Fruit fly (Drosophila melanogaster) whole organism, embryonic: ENCODE results near the gene GXIVsPLA2.

Experiments used
- Adf1 ChIP-seq: fragments of 200-800 bp; sonication (Bioruptor generic); IDR thresholded peaks from 2 replicates; pipeline ENCODE4 v1.3.6; 2022; ENCODE audit warnings: missing biosample characterization, missing genetic modification characterization
- Aef1 ChIP-seq: fragments of 200-800 bp; sonication (Bioruptor generic); IDR thresholded peaks from 3 replicates; pipeline ENCODE4 v1.3.6; 2022; ENCODE audit warnings: missing biosample characterization, missing genetic modification characterization
- B-H1 ChIP-seq: fragments of 200-800 bp; sonication (Bioruptor generic); IDR thresholded peaks from 3 replicates; pipeline ENCODE4 v1.3.6; 2022; ENCODE audit warnings: missing biosample characterization, missing genetic modification characterization
- CG1024 ChIP-seq: fragments of 200-800 bp; sonication (Bioruptor generic); IDR thresholded peaks from 2 replicates; pipeline ENCODE4 v1.3.6; 2022; ENCODE audit warnings: missing biosample characterization, missing genetic modification characterization
- CG10267 ChIP-seq: fragments of 200-800 bp; sonication (Bioruptor generic); optimal IDR thresholded peaks from 2 replicates; lab custom pipeline; 2018; ENCODE audit warnings: missing biosample characterization, mild to moderate bottlenecking, missing genetic modification characterization, moderate library complexity
- CG10462 ChIP-seq: fragments of 200-800 bp; sonication (Bioruptor generic); optimal IDR thresholded peaks from 2 replicates; lab custom pipeline; 2016; ENCODE audit warnings: missing biosample characterization, missing genetic modification characterization
- CG15696 ChIP-seq: fragments of 200-800 bp; sonication (Bioruptor generic); optimal IDR thresholded peaks from 2 replicates; lab custom pipeline; 2019; ENCODE audit warnings: missing biosample characterization, mild to moderate bottlenecking, missing genetic modification characterization, moderate library complexity
- CG17912 ChIP-seq: fragments of 200-800 bp; sonication (Bioruptor generic); optimal IDR thresholded peaks from 2 replicates; lab custom pipeline; 2018; ENCODE audit warnings: missing biosample characterization, mild to moderate bottlenecking, missing genetic modification characterization
- CG2120 ChIP-seq: fragments of 200-800 bp; sonication (Bioruptor generic); optimal IDR thresholded peaks from 3 replicates; lab custom pipeline; 2016; ENCODE audit warnings: missing biosample characterization, missing genetic modification characterization
- CG2199 ChIP-seq: fragments of 200-800 bp; sonication (Bioruptor generic); IDR thresholded peaks from 3 replicates; pipeline ENCODE4 v1.3.6; 2022; ENCODE audit warnings: missing biosample characterization, missing genetic modification characterization
- CG3163 ChIP-seq: fragments of 200-800 bp; sonication (Bioruptor generic); optimal IDR thresholded peaks from 3 replicates; lab custom pipeline; 2016; ENCODE audit warnings: missing biosample characterization, missing genetic modification characterization
- CG32772 ChIP-seq: fragments of 200-800 bp; sonication (Bioruptor generic); IDR thresholded peaks from 2 replicates; pipeline ENCODE4 v1.3.6; 2022; ENCODE audit warnings: missing biosample characterization, missing genetic modification characterization
- CG4707 ChIP-seq: fragments of 200-800 bp; sonication (Bioruptor generic); optimal IDR thresholded peaks from 2 replicates; lab custom pipeline; 2018; ENCODE audit warnings: missing biosample characterization, mild to moderate bottlenecking, missing genetic modification characterization, moderate library complexity
- CG4854 ChIP-seq: fragments of 200-800 bp; sonication (Bioruptor generic); optimal IDR thresholded peaks from 2 replicates; lab custom pipeline; 2016; ENCODE audit warnings: missing biosample characterization, missing genetic modification characterization, inconsistent platforms
- CG6175 ChIP-seq: fragments of 200-800 bp; sonication (Bioruptor generic); IDR thresholded peaks from 3 replicates; pipeline ENCODE4 v1.3.6; 2022; ENCODE audit warnings: missing biosample characterization, missing genetic modification characterization
- CG7928 ChIP-seq: fragments of 200-800 bp; sonication (Bioruptor generic); optimal IDR thresholded peaks from 2 replicates; lab custom pipeline; 2017; ENCODE audit warnings: missing biosample characterization, mild to moderate bottlenecking, missing genetic modification characterization
- CG9876 ChIP-seq: fragments of 200-800 bp; sonication (Bioruptor generic); optimal IDR thresholded peaks from 2 replicates; lab custom pipeline; 2016; ENCODE audit warnings: missing biosample characterization, missing genetic modification characterization
- CkIIα-i1 ChIP-seq: fragments of 200-800 bp; sonication (Bioruptor generic); IDR thresholded peaks from 2 replicates; pipeline ENCODE4 v1.3.6; 2022; ENCODE audit warnings: missing biosample characterization, missing genetic modification characterization
- CrebB ChIP-seq: fragments of 200-800 bp; sonication (Bioruptor generic); optimal IDR thresholded peaks from 3 replicates; lab custom pipeline; 2018; ENCODE audit warnings: missing biosample characterization, mild to moderate bottlenecking, missing genetic modification characterization
- Dek ChIP-seq: fragments of 200-800 bp; sonication (Bioruptor generic); optimal IDR thresholded peaks from 3 replicates; lab custom pipeline; 2019; ENCODE audit warnings: missing biosample characterization, mild to moderate bottlenecking, missing genetic modification characterization, moderate library complexity
- Doc2 ChIP-seq: fragments of 200-800 bp; sonication (Bioruptor generic); IDR thresholded peaks from 2 replicates; pipeline ENCODE4 v1.3.6; 2022; ENCODE audit warnings: missing biosample characterization, missing genetic modification characterization
- Eip74EF ChIP-seq, 2 experiments: fragments of 200-800 bp in 1 of 2; fragments of >200 bp in 1 of 2; sonication (Bioruptor generic) in 1 of 2; optimal IDR thresholded peaks; 2 replicates each; lab custom pipeline; 2017 to 2019; ENCODE audit warnings: missing biosample characterization in 2 of 2, missing genetic modification characterization in 2 of 2, mild to moderate bottlenecking in 1 of 2, moderate library complexity in 1 of 2
- H15 ChIP-seq: fragments of 200-800 bp; sonication (Bioruptor generic); IDR thresholded peaks from 3 replicates; pipeline ENCODE4 v1.3.6; 2022; ENCODE audit warnings: missing biosample characterization, missing genetic modification characterization
- H2.0 ChIP-seq: fragments of 200-800 bp; sonication (Bioruptor generic); IDR thresholded peaks from 2 replicates; pipeline ENCODE4 v1.3.6; 2022; ENCODE audit warnings: missing biosample characterization, missing genetic modification characterization
- Hr51 ChIP-seq, 2 experiments: fragments of 200-800 bp; sonication (Bioruptor generic); optimal IDR thresholded peaks; 2 replicates in 1 of 2; 3 replicates in 1 of 2; lab custom pipeline; 2016 to 2018; ENCODE audit warnings: missing biosample characterization in 2 of 2, missing genetic modification characterization in 2 of 2, mild to moderate bottlenecking in 1 of 2, moderate library complexity in 1 of 2
- Kr ChIP-seq: fragments of 200-800 bp; sonication (Bioruptor generic); optimal IDR thresholded peaks from 2 replicates; lab custom pipeline; 2017; ENCODE audit warnings: missing biosample characterization, mild to moderate bottlenecking, missing genetic modification characterization
- Mrtf ChIP-seq: fragments of 200-800 bp; sonication (Bioruptor generic); IDR thresholded peaks from 3 replicates; pipeline ENCODE4 v1.3.6; 2022; ENCODE audit warnings: missing biosample characterization, missing genetic modification characterization
- Opbp ChIP-seq: fragments of 200-800 bp; sonication (Bioruptor generic); IDR thresholded peaks from 3 replicates; pipeline ENCODE4 v1.3.6; 2022; ENCODE audit warnings: missing biosample characterization, missing genetic modification characterization; ENCODE audit not compliant: partially characterized antibody
- Sox100B ChIP-seq: fragments of 200-800 bp; sonication (Bioruptor generic); optimal IDR thresholded peaks from 3 replicates; lab custom pipeline; 2018; ENCODE audit warnings: missing biosample characterization, mild to moderate bottlenecking, missing genetic modification characterization
- abd-A ChIP-seq: fragments of 200-800 bp; sonication (Bioruptor generic); optimal IDR thresholded peaks from 3 replicates; lab custom pipeline; 2019; ENCODE audit warnings: missing biosample characterization, mild to moderate bottlenecking, missing genetic modification characterization, moderate library complexity
- bowl ChIP-seq: fragments of 200-800 bp; sonication (Bioruptor generic); IDR thresholded peaks from 2 replicates; pipeline ENCODE4 v1.3.6; 2022; ENCODE audit warnings: missing biosample characterization, missing genetic modification characterization
- bsh ChIP-seq, 2 experiments: fragments of 200-800 bp; sonication (Bioruptor generic); optimal IDR thresholded peaks; 2 replicates each; lab custom pipeline; 2017 to 2018; ENCODE audit warnings: mild to moderate bottlenecking in 2 of 2, missing biosample characterization in 2 of 2, missing genetic modification characterization in 2 of 2, moderate library complexity in 1 of 2
- crol ChIP-seq: fragments of 200-800 bp; sonication (Bioruptor generic); IDR thresholded peaks from 2 replicates; pipeline ENCODE4 v1.3.6; 2022; ENCODE audit warnings: missing biosample characterization, missing genetic modification characterization
- dan ChIP-seq: fragments of 200-800 bp; sonication (Bioruptor generic); IDR thresholded peaks from 2 replicates; pipeline ENCODE4 v1.3.6; 2022; ENCODE audit warnings: missing biosample characterization, missing genetic modification characterization
- fd64A ChIP-seq: fragments of 200-800 bp; sonication (Bioruptor generic); optimal IDR thresholded peaks from 3 replicates; lab custom pipeline; 2018; ENCODE audit warnings: missing biosample characterization, mild to moderate bottlenecking, missing genetic modification characterization
- gsb-n ChIP-seq: fragments of 200-800 bp; sonication (Bioruptor generic); optimal IDR thresholded peaks from 3 replicates; lab custom pipeline; 2018; ENCODE audit warnings: missing biosample characterization, mild to moderate bottlenecking, missing genetic modification characterization
- jigr1 ChIP-seq: fragments of 200-800 bp; sonication (Bioruptor generic); IDR thresholded peaks from 3 replicates; pipeline ENCODE4 v1.3.6; 2022; ENCODE audit warnings: missing biosample characterization, missing genetic modification characterization
- knrl ChIP-seq: fragments of 200-800 bp; sonication (Bioruptor generic); IDR thresholded peaks from 3 replicates; pipeline ENCODE4 v1.3.6; 2022; ENCODE audit warnings: missing biosample characterization, missing genetic modification characterization; ENCODE audit not compliant: partially characterized antibody
- lab ChIP-seq: fragments of 200-800 bp; sonication (Bioruptor generic); optimal IDR thresholded peaks from 3 replicates; lab custom pipeline; 2017; ENCODE audit warnings: missing biosample characterization, missing genetic modification characterization, mild to moderate bottlenecking, moderate library complexity, missing genetic modification reagents
- lmd ChIP-seq: fragments of 200-800 bp; sonication (Bioruptor generic); IDR thresholded peaks from 2 replicates; pipeline ENCODE4 v1.3.6; 2022; ENCODE audit warnings: missing biosample characterization, missing genetic modification characterization
- lola ChIP-seq, 3 experiments: fragments of >200 bp in 2 of 3; fragments of 200-800 bp in 1 of 3; sonication (Bioruptor generic) in 1 of 3; optimal IDR thresholded peaks; 2 replicates each; lab custom pipeline; 2017 to 2019; ENCODE audit warnings: missing biosample characterization in 3 of 3, missing genetic modification characterization in 3 of 3, mild to moderate bottlenecking in 1 of 3, moderate library complexity in 1 of 3
- maf-S ChIP-seq: fragments of 200-800 bp; sonication (Bioruptor generic); optimal IDR thresholded peaks from 2 replicates; lab custom pipeline; 2016; ENCODE audit warnings: missing biosample characterization, missing genetic modification characterization
- pan ChIP-seq, 4 experiments: fragments of >200 bp in 3 of 4; fragments of 200-800 bp in 1 of 4; sonication (Bioruptor generic) in 1 of 4; optimal IDR thresholded peaks in 3 of 4; IDR thresholded peaks in 1 of 4; 2 replicates each; pipeline versions ENCODE4 v1.3.6 to Lab custom; 2017 to 2022; ENCODE audit warnings: missing biosample characterization in 2 of 4, missing genetic modification characterization in 2 of 4, mixed read lengths in 1 of 4
- pb ChIP-seq: fragments of 200-800 bp; sonication (Bioruptor generic); optimal IDR thresholded peaks from 3 replicates; lab custom pipeline; 2016; ENCODE audit warnings: missing biosample characterization, missing genetic modification characterization
- shn ChIP-seq: fragments of 200-800 bp; sonication (Bioruptor generic); optimal IDR thresholded peaks from 3 replicates; lab custom pipeline; 2016; ENCODE audit warnings: missing biosample characterization, missing genetic modification characterization
- sima ChIP-seq: fragments of 200-800 bp; sonication (Bioruptor generic); optimal IDR thresholded peaks from 2 replicates; lab custom pipeline; 2016; ENCODE audit warnings: missing biosample characterization, missing genetic modification characterization
- sqz ChIP-seq: fragments of 200-800 bp; sonication (Bioruptor generic); optimal IDR thresholded peaks from 3 replicates; lab custom pipeline; 2018; ENCODE audit warnings: missing biosample characterization, mild to moderate bottlenecking, missing genetic modification characterization
- tgo ChIP-seq: fragments of 200-800 bp; sonication (Bioruptor generic); IDR thresholded peaks from 3 replicates; pipeline ENCODE4 v1.3.6; 2022; ENCODE audit warnings: missing biosample characterization, missing genetic modification characterization
- tll ChIP-seq, 2 experiments: fragments of 200-800 bp in 1 of 2; fragments of >200 bp in 1 of 2; sonication (Bioruptor generic) in 1 of 2; optimal IDR thresholded peaks; 2 replicates each; lab custom pipeline; 2017 to 2019; ENCODE audit warnings: missing biosample characterization in 2 of 2, missing genetic modification characterization in 2 of 2, mild to moderate bottlenecking in 1 of 2, moderate library complexity in 1 of 2
- wdn ChIP-seq: fragments of 200-800 bp; sonication (Bioruptor generic); IDR thresholded peaks from 2 replicates; pipeline ENCODE4 v1.3.6; 2022; ENCODE audit warnings: missing biosample characterization, missing genetic modification characterization

Gene GXIVsPLA2

dm6 chr3L:15953892-15954291, 1.0 kb upstream of the GXIVsPLA2 start (continued):
- TF ChIP-seq CG2120 (GFP tag; lab: Kevin White, UChicago) (no peak), fd64A (GFP tag; lab: Kevin White, UChicago) (no peak), CG1024 (GFP tag; lab: Robert Waterston, UW) (no peak), CG10462 (no peak), lola (GFP tag; optimal IDR thresholded peaks at IDR 0.05; lab: Kevin White, UChicago) (no peak), CG4854 (GFP tag; lab: Kevin White, UChicago) (no peak), CG3163 (GFP tag; lab: Kevin White, UChicago) (no peak), tgo (no peak), abd-A (tag; lab: Kevin White, UChicago) (peak; percentile 5), tll (GFP tag; optimal IDR thresholded peaks at IDR 0.05; lab: Kevin White, UChicago) (peak in 1 of 2 experiments; percentile 79), Aef1 (no peak), CG2199 (GFP tag; lab: Robert Waterston, UW) (0 out of 3 replicates have a peak, but pooled peaks have one; percentile 25), H15 (no peak), CG4707 (GFP tag; lab: Kevin White, UChicago) (no peak), maf-S (no peak), gsb-n (tag; lab: Kevin White, UChicago) (no peak), sqz (GFP tag; lab: Kevin White, UChicago) (no peak), CG15696 (peak; percentile 32), Adf1 (no peak), Doc2 (GFP tag; lab: Robert Waterston, UW) (no peak), Sox100B (no peak), pan (optimal IDR thresholded peaks at IDR 0.05; lab: Kevin White, UChicago) (no peak), pan (GFP tag; optimal IDR thresholded peaks at IDR 0.05 in 1 of 2, IDR thresholded peaks at IDR 0.05 in 1 of 2) (no peak), lab (no peak), Kr (GFP tag; lab: Kevin White, UChicago) (no peak), sima (GFP tag; lab: Kevin White, UChicago) (no peak), CrebB (no peak), CG32772 (no peak), crol (no peak), bowl (no peak)

dm6 chr3L:15956448-15957010, 1.6 kb downstream of the GXIVsPLA2 start, which contains the start of gene elgi:
elgi (plus strand) TSS chr3L:15956550.
- TF ChIP-seq jigr1 (GFP tag; lab: Robert Waterston, UW) = no peak
- TF ChIP-seq Opbp (GFP tag; lab: Robert Waterston, UW) = 0 out of 3 replicates have a peak, but pooled peaks have one; percentile 18
- no peak for TF ChIP-seq CG15696
- TF ChIP-seq CkIIα-i1 = no peak
- no peak for TF ChIP-seq knrl (GFP tag; lab: Robert Waterston, UW)
- TF ChIP-seq Eip74EF (GFP tag; optimal IDR thresholded peaks at IDR 0.05; lab: Kevin White, UChicago) = no peak
- peak; percentile 44 for TF ChIP-seq CG9876 (GFP tag; lab: Kevin White, UChicago)
- TF ChIP-seq pb (GFP tag; lab: Kevin White, UChicago) = no peak
- TF ChIP-seq Hr51 (GFP tag; optimal IDR thresholded peaks at IDR 0.05; lab: Kevin White, UChicago) = peak in 1 of 2 experiments; percentile 61
- peak; percentile 53; the same call in 1 of the 2 replicates for TF ChIP-seq lmd (GFP tag; lab: Robert Waterston, UW)
- TF ChIP-seq CG10267 (tag; lab: Kevin White, UChicago) = peak; percentile 95
- no peak for TF ChIP-seq CG7928 (GFP tag; lab: Kevin White, UChicago)
- no peak for TF ChIP-seq CG17912 (GFP tag; lab: Kevin White, UChicago)
- TF ChIP-seq shn = peak; percentile 57
- peak in 1 of 2 experiments; percentile 1 for TF ChIP-seq bsh (GFP tag; optimal IDR thresholded peaks at IDR 0.05; lab: Kevin White, UChicago)
- peak; percentile 24; the same call in 1 of the 3 replicates for TF ChIP-seq B-H1
- 0 out of 3 replicates have a peak, but pooled peaks have one; percentile 7 for TF ChIP-seq CG6175 (GFP tag; lab: Robert Waterston, UW)
- TF ChIP-seq CG4854 (GFP tag; lab: Kevin White, UChicago) = peak; percentile 31
- no peak for TF ChIP-seq dan
- no peak for TF ChIP-seq wdn
- TF ChIP-seq H2.0 = no peak
- TF ChIP-seq Dek (tag; lab: Kevin White, UChicago) = peak; percentile 51
- TF ChIP-seq Mrtf (GFP tag; lab: Robert Waterston, UW) = no peak
